Worm (Caenorhabditis elegans) whole organism, early embryonic: ENCODE measurements around the gene pfd-1.

Experiments used
- B0310.2 ChIP-seq: sonication (generic microtip); optimal IDR thresholded peaks from 2 replicates; lab custom pipeline; 2016; ENCODE audit warnings: mild to moderate bottlenecking, missing genetic modification characterization, missing compliant biosample characterization
- F13C5.2 ChIP-seq: sonication (generic microtip); optimal IDR thresholded peaks from 2 replicates; lab custom pipeline; 2017; ENCODE audit warnings: mild to moderate bottlenecking, missing genetic modification characterization, inconsistent platforms, missing compliant biosample characterization
- aly-1 ChIP-seq: sonication (generic microtip); optimal IDR thresholded peaks from 2 replicates; lab custom pipeline; 2016; ENCODE audit warnings: missing genetic modification characterization, missing compliant biosample characterization
- ama-1 ChIP-seq: fragments of 150-350 bp; optimal IDR thresholded peaks from 2 replicates; lab custom pipeline; 2014
- ceh-13 ChIP-seq: fragments of 200-800 bp; sonication (Bioruptor generic); optimal IDR thresholded peaks from 2 replicates; lab custom pipeline; 2018; ENCODE audit warnings: mild to moderate bottlenecking, missing genetic modification characterization, missing compliant biosample characterization
- ceh-36 ChIP-seq: sonication (generic microtip); optimal IDR thresholded peaks from 2 replicates; lab custom pipeline; 2016; ENCODE audit warnings: missing genetic modification characterization, inconsistent platforms, missing compliant biosample characterization
- ets-7 ChIP-seq: sonication (generic microtip); optimal IDR thresholded peaks from 2 replicates; lab custom pipeline; 2016; ENCODE audit warnings: missing genotype, missing genetic modification characterization, missing compliant biosample characterization
- flt-1 ChIP-seq: fragments of 200-800 bp; sonication (Bioruptor generic); IDR thresholded peaks from 2 replicates; pipeline ENCODE4 v1.3.6; 2022; ENCODE audit warnings: missing genetic modification characterization, missing compliant biosample characterization
- hmbx-1 ChIP-seq: sonication (generic microtip); optimal IDR thresholded peaks from 2 replicates; lab custom pipeline; 2016; ENCODE audit warnings: mild to moderate bottlenecking, missing genetic modification characterization, missing compliant biosample characterization
- hmg-4 ChIP-seq: fragments of 200-800 bp; sonication (Bioruptor generic); optimal IDR thresholded peaks from 2 replicates; lab custom pipeline; 2018; ENCODE audit warnings: mild to moderate bottlenecking, missing genetic modification characterization, missing compliant biosample characterization
- hnd-1 ChIP-seq: sonication (generic microtip); optimal IDR thresholded peaks from 2 replicates; lab custom pipeline; 2016; ENCODE audit warnings: missing genetic modification characterization, missing compliant biosample characterization
- pes-1 ChIP-seq: fragments of 200-800 bp; sonication (Bioruptor generic); IDR thresholded peaks from 2 replicates; pipeline ENCODE4 v1.3.6; 2022; ENCODE audit warnings: missing genetic modification reagents, missing genetic modification characterization, missing compliant biosample characterization
- scrt-1 ChIP-seq: fragments of 200-800 bp; sonication (Bioruptor generic); IDR thresholded peaks from 2 replicates; pipeline ENCODE4 v1.3.6; 2022; ENCODE audit warnings: missing genetic modification characterization, missing compliant biosample characterization
- sea-1 ChIP-seq: fragments of 200-800 bp; sonication (Bioruptor generic); conservative IDR thresholded peaks from 2 replicates; pipeline ENCODE4 v1.3.6; 2022; ENCODE audit warnings: missing genetic modification characterization, missing compliant biosample characterization
- tbx-11 ChIP-seq: fragments of 200-800 bp; sonication (Bioruptor generic); IDR thresholded peaks from 2 replicates; pipeline ENCODE4 v1.3.6; 2022; ENCODE audit warnings: missing genetic modification characterization, missing compliant biosample characterization
- tbx-37 ChIP-seq: fragments of 200-800 bp; sonication (Bioruptor generic); conservative IDR thresholded peaks from 2 replicates; pipeline ENCODE4 v1.3.6; 2022; ENCODE audit warnings: missing genetic modification reagents, missing genetic modification characterization, missing compliant biosample characterization
- tra-4 ChIP-seq: sonication (generic microtip); optimal IDR thresholded peaks from 2 replicates; lab custom pipeline; 2017; ENCODE audit warnings: missing genetic modification characterization, missing compliant biosample characterization

Gene pfd-1

DNA sequence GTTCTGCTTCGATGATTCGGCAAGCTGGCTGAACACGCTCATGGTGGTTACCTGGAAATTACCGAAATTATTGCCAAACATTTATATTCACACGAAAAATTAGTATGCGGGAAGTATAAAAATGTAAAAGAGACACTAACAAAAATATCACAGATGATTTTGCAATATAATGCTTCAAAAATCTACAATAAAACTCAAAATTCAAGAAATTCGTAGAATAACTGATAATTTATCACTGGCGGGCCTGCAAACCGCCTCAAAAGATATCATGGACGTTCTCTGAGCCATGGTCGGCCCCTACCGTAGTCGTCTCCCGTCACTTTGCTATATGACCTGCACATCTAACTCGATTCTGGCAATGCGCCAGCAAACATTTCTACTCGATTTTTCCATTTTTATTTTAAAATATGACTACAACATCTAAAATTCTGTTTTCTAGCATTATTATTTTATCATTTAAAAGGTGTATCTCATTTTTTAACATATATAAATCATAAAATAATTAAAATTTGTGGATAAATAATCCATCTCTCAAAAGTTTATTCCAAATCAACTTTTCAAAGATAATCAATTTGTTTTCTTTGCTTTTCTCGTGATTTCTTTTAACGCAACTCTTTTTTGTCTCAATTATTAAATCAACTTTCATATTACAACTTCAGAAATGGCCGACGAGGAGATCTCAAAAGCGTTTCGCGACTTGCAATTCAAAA lies at the start of gene pfd-1, which contains the start of gene F01G4.6:
Gene pfd-1 (plus strand): TSS at position 660 of the 710 bp plus-strand sequence.
Gene F01G4.6 (minus strand): TSS at position 51 of the 710 bp plus-strand sequence.
- TF ChIP-seq scrt-1 (GFP tag; lab: Robert Waterston, UW) (no peak), tra-4 (no peak), F13C5.2 (peak; percentile 62), flt-1 (GFP tag; lab: Robert Waterston, UW) (0 out of 2 replicates have a peak, but pooled peaks have one; percentile 15), pes-1 (peak; percentile 50; the same call in 1 of the 2 replicates)

DNA sequence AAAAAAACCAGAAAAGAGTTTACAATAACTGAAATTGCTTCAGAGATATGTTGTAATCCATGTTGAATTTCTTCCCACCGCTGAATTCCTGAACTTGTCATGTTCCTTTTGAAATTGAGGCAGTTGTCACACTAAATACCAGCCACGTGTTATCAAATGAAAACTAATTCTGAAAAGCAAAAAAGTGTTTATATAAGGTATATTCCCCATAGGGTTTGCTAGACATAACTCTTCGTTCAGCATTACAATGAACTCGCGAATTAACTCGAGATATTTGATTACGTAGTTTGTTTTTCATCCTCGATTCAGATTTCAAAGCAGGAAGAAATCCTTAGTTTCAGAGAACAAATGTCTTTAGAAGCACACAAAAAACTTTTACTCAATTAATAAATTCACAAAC lies 49.6 kb upstream of the pfd-1 start, which contains the start of gene str-3:
Gene str-3 (minus strand): TSS at position 101 of the 400 bp plus-strand sequence.
- TF ChIP-seq pes-1 (no peak), flt-1 (GFP tag; lab: Robert Waterston, UW) (no peak), F13C5.2 (no peak), hnd-1 (no peak), ceh-36 (tag; lab: Kevin White, UChicago) (no peak), tbx-37 (GFP tag; lab: Robert Waterston, UW) (no peak), tra-4 (no peak), aly-1 (no peak), scrt-1 (GFP tag; lab: Robert Waterston, UW) (no peak), sea-1 (GFP tag; lab: Robert Waterston, UW) (no peak), ama-1 (no peak)

DNA sequence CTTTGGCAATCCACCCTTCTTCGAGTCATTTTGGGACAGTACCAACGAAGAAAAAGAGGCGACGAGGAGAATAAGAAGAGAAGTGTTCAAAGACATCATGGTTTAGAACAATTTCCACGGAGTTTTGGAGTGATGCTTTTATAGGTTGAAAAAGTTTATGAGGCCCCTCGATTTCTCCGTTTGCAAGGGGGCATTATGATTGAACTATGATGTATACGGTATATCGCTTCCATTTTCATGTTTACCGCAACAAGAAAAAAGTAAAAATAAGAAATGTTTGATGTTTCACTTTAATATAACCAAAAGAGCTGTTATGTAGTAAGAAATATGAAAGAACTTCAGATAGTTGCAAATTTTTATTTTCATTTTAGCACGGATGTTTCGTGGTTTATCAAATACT lies 48.5 kb upstream of the pfd-1 start, which contains the start of gene srlf-18:
Gene srlf-18 (minus strand): TSS at position 101 of the 400 bp plus-strand sequence.
- no peak for TF ChIP-seq B0310.2
- TF ChIP-seq tra-4: no peak
- TF ChIP-seq aly-1: no peak
- no peak for TF ChIP-seq hmg-4 (GFP tag; lab: Kevin White, UChicago)
- no peak for TF ChIP-seq sea-1 (GFP tag; lab: Robert Waterston, UW)
- TF ChIP-seq tbx-37 (GFP tag; lab: Robert Waterston, UW): no peak
- no peak for TF ChIP-seq F13C5.2
- TF ChIP-seq flt-1 (GFP tag; lab: Robert Waterston, UW): no peak
- TF ChIP-seq ama-1: no peak
- no peak for TF ChIP-seq hnd-1

DNA sequence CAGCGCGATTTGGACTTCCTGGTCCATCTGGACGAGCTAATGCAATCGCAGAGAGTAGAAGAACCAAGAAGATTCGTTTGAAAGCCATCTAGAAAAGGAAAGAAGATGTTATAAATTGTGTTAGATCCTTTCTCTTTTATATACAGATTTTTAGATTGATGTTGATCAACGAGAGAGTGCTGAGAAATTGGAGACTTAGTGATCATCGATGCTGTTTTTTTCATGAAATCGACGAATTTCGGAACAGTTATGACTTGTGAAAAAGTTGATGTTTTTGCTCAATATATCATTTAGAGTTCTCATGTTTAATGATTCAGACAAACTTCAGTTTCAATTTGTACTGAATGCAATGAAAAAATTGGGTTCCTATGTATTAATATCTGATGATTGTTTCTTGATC lies 47.3 kb upstream of the pfd-1 start, which contains the start of gene srlf-17:
Gene srlf-17 (minus strand): TSS at position 101 of the 400 bp plus-strand sequence.
- TF ChIP-seq flt-1 (GFP tag; lab: Robert Waterston, UW) (no peak), ets-7 (tag; lab: Kevin White, UChicago) (no peak)

DNA sequence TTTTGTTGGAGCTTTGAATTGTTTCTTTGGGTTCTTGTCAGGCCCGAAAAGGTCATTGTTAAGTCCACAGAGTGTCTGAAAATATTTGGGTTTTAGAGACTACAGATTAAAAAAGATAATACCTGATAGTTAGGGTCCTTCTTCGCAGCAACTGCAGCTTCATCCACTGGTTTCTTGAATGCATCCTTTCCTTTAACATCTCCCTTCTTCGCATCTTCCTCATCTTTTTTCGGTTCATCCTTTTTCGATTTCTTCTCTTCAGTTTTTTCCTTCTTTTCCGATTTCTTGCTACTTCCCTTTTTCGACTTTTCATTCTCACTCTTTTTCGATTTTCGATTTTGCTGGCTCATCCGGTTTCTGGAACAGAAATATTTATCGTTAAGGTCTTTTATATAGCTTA lies 46.4 kb upstream of the pfd-1 start:
- TF ChIP-seq tra-4 (no peak), hmg-4 (GFP tag; lab: Kevin White, UChicago) (no peak), ets-7 (tag; lab: Kevin White, UChicago) (no peak), B0310.2 (no peak), ama-1 (no peak), tbx-11 (no peak), aly-1 (no peak), hmbx-1 (no peak), tbx-37 (GFP tag; lab: Robert Waterston, UW) (no peak)

DNA sequence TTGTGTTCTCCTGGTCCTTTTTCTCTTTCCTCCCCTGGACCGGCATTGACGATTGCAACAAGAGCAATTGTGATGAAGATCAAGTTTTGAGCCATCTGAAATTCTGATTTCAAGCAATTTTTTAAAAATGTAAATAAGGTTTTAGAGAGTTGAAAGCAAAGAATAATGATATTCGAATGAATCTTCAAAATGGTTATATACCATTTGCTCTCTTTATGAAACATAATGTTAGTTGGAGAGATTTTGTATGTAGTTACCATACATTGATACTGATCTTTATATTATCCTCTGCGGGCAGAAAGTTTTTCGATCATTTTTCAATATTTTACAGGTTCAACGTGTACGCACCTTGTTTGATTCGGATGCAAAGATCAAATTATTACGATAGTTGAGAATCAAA lies 44.2 kb upstream of the pfd-1 start, which contains the start of gene srlf-24:
Gene srlf-24 (minus strand): TSS at position 101 of the 400 bp plus-strand sequence.
- no peak for TF ChIP-seq tra-4
- no peak for TF ChIP-seq sea-1 (GFP tag; lab: Robert Waterston, UW)
- no peak for TF ChIP-seq hnd-1
- no peak for TF ChIP-seq aly-1
- no peak for TF ChIP-seq flt-1 (GFP tag; lab: Robert Waterston, UW)
- TF ChIP-seq pes-1: no peak
- TF ChIP-seq ets-7 (tag; lab: Kevin White, UChicago): no peak
- TF ChIP-seq hmbx-1: no peak
- no peak for TF ChIP-seq tbx-11
- TF ChIP-seq ceh-36 (tag; lab: Kevin White, UChicago): no peak
- no peak for TF ChIP-seq ama-1
- no peak for TF ChIP-seq tbx-37 (GFP tag; lab: Robert Waterston, UW)
- TF ChIP-seq B0310.2: no peak
- TF ChIP-seq scrt-1 (GFP tag; lab: Robert Waterston, UW): no peak
- no peak for TF ChIP-seq hmg-4 (GFP tag; lab: Kevin White, UChicago)
- TF ChIP-seq F13C5.2: no peak
- no peak for TF ChIP-seq ceh-13 (GFP tag; lab: Kevin White, UChicago)

DNA sequence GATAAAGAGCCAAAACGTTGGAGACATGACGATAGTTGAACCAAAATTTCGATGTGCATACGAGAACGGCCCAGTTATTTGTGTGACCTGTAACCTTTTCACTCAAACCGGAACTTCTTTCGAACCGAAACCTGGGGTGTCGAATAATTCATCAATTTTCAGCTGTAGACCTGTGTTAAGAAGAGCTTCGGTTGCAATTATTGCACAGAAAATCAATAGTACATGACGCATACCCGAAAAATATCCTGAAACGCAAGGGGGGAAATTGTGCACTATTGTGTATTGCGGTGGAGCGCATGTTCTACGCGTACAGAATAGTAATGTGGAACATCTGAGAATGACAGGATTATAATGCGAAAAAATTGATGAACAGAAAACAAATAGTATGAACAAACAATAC lies 40.1 kb upstream of the pfd-1 start, which contains the start of gene pigk-1:
Gene pigk-1 (minus strand): TSS at position 248 of the 400 bp plus-strand sequence.
- no peak for TF ChIP-seq B0310.2
- TF ChIP-seq aly-1: no peak
- TF ChIP-seq ets-7 (tag; lab: Kevin White, UChicago): no peak
- TF ChIP-seq ceh-13 (GFP tag; lab: Kevin White, UChicago): no peak
- TF ChIP-seq ceh-36 (tag; lab: Kevin White, UChicago): no peak
- no peak for TF ChIP-seq ama-1
- no peak for TF ChIP-seq hmg-4 (GFP tag; lab: Kevin White, UChicago)
- TF ChIP-seq sea-1 (GFP tag; lab: Robert Waterston, UW): no peak
- no peak for TF ChIP-seq tra-4
- no peak for TF ChIP-seq flt-1 (GFP tag; lab: Robert Waterston, UW)
- TF ChIP-seq hnd-1: no peak
- TF ChIP-seq pes-1: no peak
- TF ChIP-seq scrt-1 (GFP tag; lab: Robert Waterston, UW): no peak
- no peak for TF ChIP-seq hmbx-1
- no peak for TF ChIP-seq F13C5.2
- no peak for TF ChIP-seq tbx-11
- TF ChIP-seq tbx-37 (GFP tag; lab: Robert Waterston, UW): no peak

DNA sequence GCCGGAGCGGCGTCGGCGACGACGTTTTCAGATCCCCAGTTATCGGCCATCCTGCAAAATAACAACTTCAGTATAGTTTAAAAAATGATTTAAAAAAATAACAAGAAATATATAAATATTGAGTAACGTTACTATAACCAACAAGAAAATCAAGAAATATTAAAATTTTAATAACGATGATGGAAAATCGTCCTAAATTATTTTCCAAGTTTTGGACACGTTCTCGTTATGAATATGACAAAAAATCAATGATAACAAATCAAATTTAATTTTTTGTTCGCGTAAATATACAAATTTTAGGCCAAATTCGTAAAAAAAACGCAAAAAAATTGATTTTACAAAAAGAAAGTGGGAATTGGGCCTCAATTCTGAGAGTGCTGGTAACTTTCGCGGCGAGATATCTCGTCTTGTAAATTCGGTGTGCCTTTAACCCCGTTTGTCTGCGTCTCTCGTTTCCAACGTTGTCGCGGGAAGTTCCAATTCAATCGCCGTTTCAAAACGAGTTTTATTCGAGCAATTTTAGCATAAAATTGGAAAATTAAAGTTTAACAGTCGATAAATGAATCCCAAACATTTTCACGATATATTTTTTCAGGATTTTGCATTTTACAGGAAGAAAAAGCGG lies 38.8 kb upstream of the pfd-1 start, which contains the start of gene rps-5:
Gene rps-5 (minus strand): TSS at position 51 of the 625 bp plus-strand sequence.
- no peak for TF ChIP-seq ceh-36 (tag; lab: Kevin White, UChicago)
- no peak for TF ChIP-seq tbx-37 (GFP tag; lab: Robert Waterston, UW)
- no peak for TF ChIP-seq aly-1
- no peak for TF ChIP-seq hnd-1
- TF ChIP-seq scrt-1 (GFP tag; lab: Robert Waterston, UW): no peak
- TF ChIP-seq F13C5.2: no peak
- TF ChIP-seq B0310.2: no peak
- no peak for TF ChIP-seq sea-1 (GFP tag; lab: Robert Waterston, UW)
- TF ChIP-seq tbx-11: no peak
- no peak for TF ChIP-seq hmbx-1
- TF ChIP-seq hmg-4 (GFP tag; lab: Kevin White, UChicago): no peak
